Fruit fly (Drosophila melanogaster) whole organism: ENCODE measurements around the gene CG4022.

ENCODE experiments used
- pan ChIP-seq: fragments of >200 bp; optimal IDR thresholded peaks from 2 replicates; lab custom pipeline; 2017
- psq ChIP-seq: fragments of >200 bp; optimal IDR thresholded peaks from 2 replicates; lab custom pipeline; 2017
- usp ChIP-seq: fragments of >200 bp; optimal IDR thresholded peaks from 2 replicates; lab custom pipeline; 2017; ENCODE audit warnings: missing biosample characterization, missing genetic modification characterization, mixed read lengths

DNA sequence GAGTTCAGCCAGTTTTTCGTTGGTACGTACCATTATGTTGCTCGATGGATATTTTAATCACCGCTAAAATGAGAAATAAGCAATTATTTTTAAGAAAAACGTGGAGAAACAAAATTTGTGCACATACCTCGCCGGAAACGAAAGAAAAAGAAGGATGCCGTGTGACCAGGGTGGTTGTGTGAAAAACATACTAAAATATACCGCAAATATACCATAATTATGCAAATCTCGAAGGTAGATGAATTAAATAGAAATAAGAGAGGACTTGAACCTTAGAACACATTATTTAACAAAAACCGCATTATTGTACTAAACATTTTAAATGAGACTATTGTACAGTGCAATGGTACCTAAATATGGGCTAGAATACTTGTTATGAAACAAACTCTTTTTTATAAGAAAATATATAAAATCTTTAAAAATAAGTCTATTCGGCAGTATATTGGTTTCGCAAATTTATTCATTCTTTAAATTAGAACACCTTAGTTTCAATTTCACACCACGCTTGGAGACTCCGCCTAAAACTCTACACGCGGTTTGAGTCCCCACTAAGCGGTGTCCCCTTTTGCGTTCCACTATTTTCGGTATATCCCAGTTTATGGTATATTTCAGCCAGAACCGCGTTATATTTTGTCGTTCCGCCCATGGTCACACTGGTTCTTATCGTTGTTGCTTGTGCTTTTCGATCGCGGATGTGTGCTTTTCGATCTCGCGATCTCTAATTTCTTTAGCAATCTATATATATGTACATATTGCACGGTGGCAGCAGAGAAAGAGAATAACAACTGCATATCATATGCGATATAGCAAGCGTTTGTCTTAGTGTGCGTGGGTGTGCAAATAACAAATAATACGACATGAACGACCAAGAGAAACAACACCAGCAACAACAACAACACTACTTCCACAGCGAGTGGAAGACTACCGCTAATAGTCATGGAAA lies 19.3 kb upstream of the CG4022 start, which contains the start of the genes RpS17 and MTF-1:
- no peak for TF ChIP-seq psq
- no peak for TF ChIP-seq pan
- no peak for TF ChIP-seq usp (GFP tag; lab: Kevin White, UChicago)
